Fruit fly (Drosophila melanogaster): ENCODE results near the gene Pdp1.

- no peak for TF ChIP-seq CG12942 (GFP tag; optimal IDR thresholded peaks at IDR 0.05)
- TF ChIP-seq mam (GFP tag; optimal IDR thresholded peaks at IDR 0.05): no peak
- TF ChIP-seq fu2 (GFP tag; optimal IDR thresholded peaks at IDR 0.05): no peak
- no peak for TF ChIP-seq ci (GFP tag; IDR thresholded peaks at IDR 0.05)
- TF ChIP-seq CG10431 (GFP tag; optimal IDR thresholded peaks at IDR 0.05): no peak
- no peak for TF ChIP-seq Six4 (GFP tag; optimal IDR thresholded peaks at IDR 0.05)
- TF ChIP-seq Mad (GFP tag; optimal IDR thresholded peaks at IDR 0.05): no peak
- no peak for TF ChIP-seq amos (GFP tag; IDR thresholded peaks at IDR 0.05; ENCODE audit: partially characterized antibody)
- no peak for TF ChIP-seq CG14050 (GFP tag; IDR thresholded peaks at IDR 0.05)
- TF ChIP-seq CG43689 (GFP tag; IDR thresholded peaks at IDR 0.05): no peak
- no peak for TF ChIP-seq psq (GFP tag; optimal IDR thresholded peaks at IDR 0.05)
- no peak for TF ChIP-seq CG4617 (GFP tag; optimal IDR thresholded peaks at IDR 0.05; ENCODE audit: borderline replicate concordance)
Observed at dm6 chr3L:7870388-7870740, 3.2 kb upstream of the Pdp1 start.
